Fruit fly (Drosophila melanogaster) whole organism, prepupa: Measurements from ENCODE around the gene Cby.

Source experiments
- CG11294 ChIP-seq: fragments of 200-800 bp; sonication (Bioruptor generic); IDR thresholded peaks from 2 replicates; pipeline ENCODE4 v1.3.6; 2022; ENCODE audit warnings: missing biosample characterization, missing genetic modification characterization
- CG11902 ChIP-seq: fragments of 200-800 bp; sonication (Bioruptor generic); optimal IDR thresholded peaks from 3 replicates; lab custom pipeline; 2016; ENCODE audit warnings: missing biosample characterization, missing genetic modification characterization
- CG16779 ChIP-seq: fragments of 200-800 bp; sonication (Bioruptor generic); optimal IDR thresholded peaks from 3 replicates; lab custom pipeline; 2017; ENCODE audit warnings: missing biosample characterization, mild to moderate bottlenecking, missing genetic modification characterization
- CG3032 ChIP-seq: fragments of 200-800 bp; optimal IDR thresholded peaks from 2 replicates; lab custom pipeline; 2019; ENCODE audit warnings: missing biosample characterization, mild to moderate bottlenecking, missing genetic modification characterization, moderate library complexity
- CG31627 ChIP-seq: fragments of 200-800 bp; sonication (Bioruptor generic); optimal IDR thresholded peaks from 3 replicates; lab custom pipeline; 2016; ENCODE audit warnings: missing biosample characterization, missing genetic modification characterization
- CG32006 ChIP-seq: fragments of 200-800 bp; sonication (Bioruptor generic); optimal IDR thresholded peaks from 3 replicates; lab custom pipeline; 2017; ENCODE audit warnings: missing biosample characterization, mild to moderate bottlenecking, missing genetic modification characterization
- CG34406 ChIP-seq: fragments of 200-800 bp; sonication (Bioruptor generic); optimal IDR thresholded peaks from 3 replicates; lab custom pipeline; 2016; ENCODE audit warnings: missing biosample characterization, missing genetic modification characterization
- CG3919 ChIP-seq: fragments of 200-800 bp; sonication (Bioruptor generic); optimal IDR thresholded peaks from 3 replicates; lab custom pipeline; 2016; ENCODE audit warnings: missing biosample characterization, missing genetic modification characterization
- CG6276 ChIP-seq: fragments of 200-800 bp; sonication (Bioruptor generic); optimal IDR thresholded peaks from 2 replicates; lab custom pipeline; 2017; ENCODE audit warnings: missing biosample characterization, mild to moderate bottlenecking, missing genetic modification characterization
- CG6792 ChIP-seq: fragments of 200-800 bp; sonication (Bioruptor generic); optimal IDR thresholded peaks from 3 replicates; lab custom pipeline; 2016; ENCODE audit warnings: missing biosample characterization, missing genetic modification characterization
- CG6808 ChIP-seq: fragments of 200-800 bp; sonication (Bioruptor generic); optimal IDR thresholded peaks from 3 replicates; lab custom pipeline; 2017; ENCODE audit warnings: missing biosample characterization, missing genetic modification characterization, mild to moderate bottlenecking, moderate library complexity, missing genetic modification reagents
- CG6854 ChIP-seq: fragments of 200-800 bp; sonication (Bioruptor generic); optimal IDR thresholded peaks from 2 replicates; lab custom pipeline; 2017; ENCODE audit warnings: missing biosample characterization, mild to moderate bottlenecking, missing genetic modification characterization
- CG7368 ChIP-seq: fragments of 200-800 bp; sonication (Bioruptor generic); optimal IDR thresholded peaks from 3 replicates; lab custom pipeline; 2016; ENCODE audit warnings: missing biosample characterization, missing genetic modification characterization
- CG8119 ChIP-seq: fragments of 200-800 bp; sonication (Bioruptor generic); IDR thresholded peaks from 3 replicates; pipeline ENCODE4 v1.3.6; 2022; ENCODE audit warnings: missing biosample characterization, missing genetic modification characterization
- CG8632 ChIP-seq: fragments of 200-800 bp; sonication (Bioruptor generic); optimal IDR thresholded peaks from 3 replicates; lab custom pipeline; 2016; ENCODE audit warnings: missing biosample characterization, missing genetic modification characterization
- Eip75B ChIP-seq: fragments of 200-800 bp; sonication (Bioruptor generic); optimal IDR thresholded peaks from 3 replicates; lab custom pipeline; 2016; ENCODE audit warnings: missing biosample characterization, missing genetic modification characterization
- Eip78C ChIP-seq: fragments of 200-800 bp; sonication (Bioruptor generic); peaks from one replicate; lab custom pipeline; 2016; ENCODE audit warnings: missing biosample characterization, missing genetic modification characterization
- Eip93F ChIP-seq: fragments of 200-800 bp; sonication (Bioruptor generic); optimal IDR thresholded peaks from 2 replicates; lab custom pipeline; 2016; ENCODE audit warnings: missing biosample characterization, mild to moderate bottlenecking, missing genetic modification characterization
- Ets21C ChIP-seq: fragments of 200-800 bp; sonication (Bioruptor generic); optimal IDR thresholded peaks from 3 replicates; lab custom pipeline; 2016; ENCODE audit warnings: missing biosample characterization, missing genetic modification characterization
- Ets96B ChIP-seq: fragments of 200-800 bp; optimal IDR thresholded peaks from 2 replicates; lab custom pipeline; 2019; ENCODE audit warnings: missing biosample characterization, mild to moderate bottlenecking, missing genetic modification characterization, moderate library complexity
- Lpt ChIP-seq: fragments of 200-800 bp; sonication (Bioruptor generic); optimal IDR thresholded peaks from 3 replicates; lab custom pipeline; 2016; ENCODE audit warnings: missing biosample characterization, missing genetic modification characterization
- Met ChIP-seq: fragments of 200-800 bp; sonication (Bioruptor generic); optimal IDR thresholded peaks from 3 replicates; lab custom pipeline; 2016; ENCODE audit warnings: missing biosample characterization, missing genetic modification characterization
- Smox ChIP-seq: fragments of 200-800 bp; sonication (Bioruptor generic); optimal IDR thresholded peaks from 3 replicates; lab custom pipeline; 2016; ENCODE audit warnings: missing biosample characterization, missing genetic modification characterization
- acj6 ChIP-seq: fragments of 200-800 bp; sonication (Bioruptor generic); optimal IDR thresholded peaks from 3 replicates; lab custom pipeline; 2016; ENCODE audit warnings: missing biosample characterization, missing genetic modification characterization
- dsx ChIP-seq: fragments of 200-800 bp; optimal IDR thresholded peaks from 3 replicates; lab custom pipeline; 2019; ENCODE audit warnings: missing biosample characterization, mild to moderate bottlenecking, missing genetic modification characterization, moderate library complexity; ENCODE audit not compliant: poor library complexity, severe bottlenecking
- eg ChIP-seq: fragments of 200-800 bp; sonication (Bioruptor generic); IDR thresholded peaks from 3 replicates; pipeline ENCODE4 v1.3.6; 2022; ENCODE audit warnings: missing biosample characterization, missing genetic modification characterization
- esn ChIP-seq: fragments of 200-800 bp; sonication (Bioruptor generic); optimal IDR thresholded peaks from 2 replicates; lab custom pipeline; 2016; ENCODE audit warnings: missing biosample characterization, mild to moderate bottlenecking, missing genetic modification characterization, moderate library complexity
- fd59A ChIP-seq: fragments of 200-800 bp; sonication (Bioruptor generic); optimal IDR thresholded peaks from 2 replicates; lab custom pipeline; 2017; ENCODE audit warnings: missing biosample characterization, mild to moderate bottlenecking, missing genetic modification characterization, missing genetic modification reagents
- fkh ChIP-seq: fragments of 200-800 bp; sonication (Bioruptor generic); optimal IDR thresholded peaks from 3 replicates; lab custom pipeline; 2017; ENCODE audit warnings: missing biosample characterization, mild to moderate bottlenecking, missing genetic modification characterization, moderate library complexity
- lz ChIP-seq: fragments of 200-800 bp; sonication (Bioruptor generic); optimal IDR thresholded peaks from 3 replicates; lab custom pipeline; 2016; ENCODE audit warnings: missing biosample characterization, missing genetic modification characterization
- net ChIP-seq: fragments of 200-800 bp; sonication (Bioruptor generic); optimal IDR thresholded peaks from 3 replicates; lab custom pipeline; 2016; ENCODE audit warnings: missing biosample characterization, missing genetic modification characterization
- svp ChIP-seq: fragments of 200-800 bp; sonication (Bioruptor generic); peaks from one replicate; lab custom pipeline; 2016; ENCODE audit warnings: missing biosample characterization, missing genetic modification characterization
- vri ChIP-seq: fragments of 200-800 bp; sonication (Bioruptor generic); optimal IDR thresholded peaks from 3 replicates; lab custom pipeline; 2016; ENCODE audit warnings: missing biosample characterization, mild to moderate bottlenecking, missing genetic modification characterization

Cby gene

DNA sequence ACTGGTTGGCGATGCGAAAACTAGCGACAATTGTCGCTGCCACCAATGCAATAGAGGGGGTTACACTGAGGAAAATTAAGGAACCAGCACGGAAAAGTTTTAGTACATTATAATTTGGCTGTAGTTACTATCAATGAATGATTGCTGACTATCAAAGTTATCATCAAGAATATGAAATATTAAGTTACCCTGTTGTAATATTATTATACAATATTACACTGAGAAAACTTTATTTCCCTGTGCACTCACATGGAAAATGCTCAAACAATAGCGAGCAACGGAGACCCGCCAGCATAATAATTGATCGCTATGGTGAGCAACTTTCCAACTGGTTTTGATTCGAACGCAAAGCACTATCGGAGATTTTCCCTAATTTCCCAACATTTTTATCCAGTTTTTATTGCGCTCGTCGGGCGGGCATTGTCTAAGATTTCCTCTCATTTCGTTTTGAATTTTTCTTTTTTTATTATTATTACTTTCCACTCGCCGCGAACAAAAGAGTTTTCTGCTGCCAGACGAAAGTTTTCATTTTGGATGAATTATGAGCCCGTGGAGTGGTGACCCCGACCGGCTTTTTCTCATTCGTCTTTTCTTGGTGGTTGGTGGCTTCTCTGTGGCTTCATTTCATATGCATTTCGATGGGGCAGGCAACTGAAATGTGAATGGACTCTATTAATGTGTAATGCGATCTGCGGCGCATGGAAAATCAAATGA, 5.5 kb upstream of the Cby start (continued):
- TF ChIP-seq net = peak; percentile 80
- no peak for TF ChIP-seq vri (GFP tag; lab: Kevin White, UChicago)
- TF ChIP-seq CG3919 = peak; percentile 51
- peak; percentile 41 for TF ChIP-seq lz (GFP tag; lab: Kevin White, UChicago)
- TF ChIP-seq CG6792 (GFP tag; lab: Kevin White, UChicago) = peak; percentile 50
- TF ChIP-seq fd59A (GFP tag; lab: Kevin White, UChicago) = no peak
- TF ChIP-seq CG32006 (GFP tag; lab: Kevin White, UChicago) = peak; percentile 97
- peak; percentile 96 for TF ChIP-seq eg
- TF ChIP-seq CG6276 = peak; percentile 93
- peak; percentile 88 for TF ChIP-seq Lpt (GFP tag; lab: Kevin White, UChicago)
- peak; percentile 31 for TF ChIP-seq esn (GFP tag; lab: Kevin White, UChicago)
- TF ChIP-seq CG11294 (GFP tag; lab: Robert Waterston, UW) = peak; percentile 73
- no peak for TF ChIP-seq CG3032 (tag; lab: Kevin White, UChicago)
- TF ChIP-seq acj6 (GFP tag; lab: Kevin White, UChicago) = peak; percentile 43
- TF ChIP-seq dsx = no peak
- TF ChIP-seq CG8632 = peak; percentile 32
- no peak for TF ChIP-seq fkh
- peak; percentile 96 for TF ChIP-seq CG8119 (GFP tag; lab: Robert Waterston, UW)
- TF ChIP-seq CG34406 (GFP tag; lab: Kevin White, UChicago) = peak; percentile 13
- no peak for TF ChIP-seq Ets96B
- peak; percentile 13 for TF ChIP-seq Smox (GFP tag; lab: Kevin White, UChicago)
- no peak for TF ChIP-seq CG6808 (GFP tag; lab: Kevin White, UChicago)
- TF ChIP-seq Eip93F = no peak
- TF ChIP-seq CG6854 (GFP tag; lab: Kevin White, UChicago) = no peak
- TF ChIP-seq CG11902 (GFP tag; lab: Kevin White, UChicago) = no peak
- TF ChIP-seq Ets21C (GFP tag; lab: Kevin White, UChicago) = peak; percentile 3

DNA sequence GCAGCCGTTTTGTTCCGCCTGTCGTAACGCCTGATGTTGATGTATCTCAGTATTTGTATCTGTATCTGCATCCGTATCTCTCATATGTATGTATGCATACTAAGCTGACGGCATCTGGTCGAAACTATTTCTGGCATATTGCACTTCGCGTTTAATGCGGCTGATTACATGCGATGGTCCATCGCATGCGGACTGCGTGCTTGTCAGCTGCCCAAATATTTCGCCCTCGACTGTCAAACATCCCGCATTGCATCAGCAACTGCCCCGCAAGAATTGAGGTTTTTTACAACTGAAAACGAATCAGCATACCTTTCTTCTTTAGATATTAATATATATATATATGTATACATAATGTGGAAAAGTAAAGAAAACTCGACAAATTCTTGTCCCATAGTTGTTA, 4.9 kb upstream of the Cby start:
- TF ChIP-seq Eip78C (GFP tag; lab: Kevin White, UChicago) (peak; percentile 57), Eip75B (GFP tag; lab: Kevin White, UChicago) (no peak), CG16779 (tag; lab: Kevin White, UChicago) (no peak), CG11902 (GFP tag; lab: Kevin White, UChicago) (no peak)
- TF ChIP-seq, all 60 proteins: peak for 1

DNA sequence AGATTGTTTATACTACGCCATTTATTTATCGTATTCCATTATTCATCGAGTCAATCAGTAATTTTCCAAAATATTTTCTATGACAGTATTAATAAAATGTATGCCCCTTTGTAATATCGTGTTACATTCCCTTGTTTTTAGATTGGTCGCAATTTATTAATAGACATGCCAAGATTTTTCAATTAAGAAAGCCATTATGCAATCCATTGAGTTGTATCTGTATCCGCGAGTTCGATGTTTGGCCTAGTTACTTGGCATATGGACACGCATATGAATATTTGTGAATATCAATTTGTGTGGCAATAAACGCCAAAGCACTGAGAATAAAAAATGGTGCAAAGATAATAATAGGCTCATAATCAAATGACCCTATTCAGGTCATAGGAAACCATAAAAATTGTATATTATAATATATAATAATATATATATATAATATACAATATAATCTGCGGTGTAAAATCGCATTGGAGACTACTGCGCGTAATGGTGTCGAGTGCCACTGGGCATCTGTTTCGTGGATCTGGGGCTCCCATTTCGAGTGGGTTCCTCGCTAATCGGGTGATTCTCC, 3.9 kb upstream of the Cby start:
- no peak for TF ChIP-seq acj6 (GFP tag; lab: Kevin White, UChicago)
- TF ChIP-seq svp (GFP tag; lab: Kevin White, UChicago) = peak; percentile 53
- TF ChIP-seq CG7368 (GFP tag; lab: Kevin White, UChicago) = no peak
- TF ChIP-seq CG6276 = no peak
- TF ChIP-seq CG3032 (tag; lab: Kevin White, UChicago) = no peak
- TF ChIP-seq CG8119 (GFP tag; lab: Robert Waterston, UW) = 0 out of 3 replicates have a peak, but pooled peaks have one; percentile 38
- TF ChIP-seq Met (GFP tag; lab: Kevin White, UChicago) = no peak
- TF ChIP-seq CG32006 (GFP tag; lab: Kevin White, UChicago) = peak; percentile 15

DNA sequence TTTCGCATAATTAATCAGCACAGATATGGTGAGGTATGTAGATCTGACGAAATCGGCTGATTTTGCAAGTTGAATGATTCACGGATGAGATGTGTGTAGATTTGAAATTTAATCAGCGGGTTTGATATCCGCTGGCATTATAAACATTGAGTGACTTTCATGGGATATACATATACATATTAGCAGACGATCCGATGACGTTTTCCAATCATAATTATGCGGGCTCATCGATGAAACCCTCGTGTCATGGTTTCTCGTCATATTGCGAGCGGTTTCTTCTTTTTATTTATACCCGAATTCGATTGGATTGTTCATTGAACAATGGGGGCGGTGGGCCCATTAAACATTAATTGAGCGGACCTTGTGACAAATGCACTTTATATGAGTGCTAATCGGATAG, 3.3 kb upstream of the Cby start:
- no peak for TF ChIP-seq CG31627 (GFP tag; lab: Kevin White, UChicago)
- no peak for TF ChIP-seq CG11902 (GFP tag; lab: Kevin White, UChicago)
